Fruit fly (Drosophila melanogaster) whole organism, wandering third instar larva: ENCODE results near the gene Or10a.
A peak's percentile ranks its signal among the peaks of the same experiment; 100 is the strongest.

Experiments
- N ChIP-seq: fragments of >200 bp; optimal IDR thresholded peaks from 2 replicates; lab custom pipeline; 2018; ENCODE audit warnings: missing biosample characterization, missing external identifiers, missing genetic modification characterization
- Vsx2 ChIP-seq: fragments of 200-300, 225-300 bp; sonication (Bioruptor generic); optimal IDR thresholded peaks from 2 replicates; lab custom pipeline; 2018; ENCODE audit warnings: missing biosample characterization, missing genetic modification characterization; ENCODE audit not compliant: partially characterized antibody
- br ChIP-seq: fragments of 200-800 bp; sonication (Bioruptor generic); optimal IDR thresholded peaks from 2 replicates; lab custom pipeline; 2016; ENCODE audit warnings: missing biosample characterization, missing genetic modification characterization
- foxo ChIP-seq, 2 experiments: fragments of 200-800 bp; sonication (Bioruptor generic); optimal IDR thresholded peaks; 2 replicates in 1 of 2; 3 replicates in 1 of 2; lab custom pipeline; 2016 to 2017; ENCODE audit warnings: missing biosample characterization in 2 of 2, missing genetic modification characterization in 2 of 2
- fru ChIP-seq: fragments of 200-800 bp; sonication (Bioruptor generic); optimal IDR thresholded peaks from 3 replicates; lab custom pipeline; 2016; ENCODE audit warnings: missing biosample characterization, mild to moderate bottlenecking, missing genetic modification characterization
- lola ChIP-seq: fragments of >200 bp; optimal IDR thresholded peaks from 2 replicates; lab custom pipeline; 2017; ENCODE audit warnings: missing biosample characterization, missing genetic modification characterization
- pan ChIP-seq: fragments of >200 bp; optimal IDR thresholded peaks from 2 replicates; lab custom pipeline; 2017
- psq ChIP-seq: fragments of 200-800 bp; sonication (Bioruptor generic); optimal IDR thresholded peaks from 3 replicates; lab custom pipeline; 2017; ENCODE audit warnings: missing biosample characterization, mild to moderate bottlenecking, missing genetic modification characterization, moderate library complexity
- tai ChIP-seq: sonication (Bioruptor generic); optimal IDR thresholded peaks from 2 replicates; lab custom pipeline; 2016; ENCODE audit warnings: missing biosample characterization, missing genetic modification characterization
- usp ChIP-seq: fragments of >200 bp; optimal IDR thresholded peaks from 2 replicates; lab custom pipeline; 2017; ENCODE audit warnings: missing biosample characterization, missing genetic modification characterization

dm6 chrX:11390625-11391363 is 26.4 kb downstream of the Or10a start:
- TF ChIP-seq br (peak; percentile 35), usp (GFP tag; lab: Kevin White, UChicago) (no peak), fru (GFP tag; lab: Kevin White, UChicago) (peak; percentile 38), foxo (GFP tag; optimal IDR thresholded peaks at IDR 0.05; lab: Kevin White, UChicago) (peak in 1 of 2 experiments; percentile 59), tai (GFP tag; lab: Kevin White, UChicago) (peak; percentile 16), lola (GFP tag; lab: Kevin White, UChicago) (no peak), pan (lab: Kevin White, UChicago) (no peak), N (GFP tag; lab: Kevin White, UChicago) (no peak), Vsx2 (no peak), psq (GFP tag; lab: Kevin White, UChicago) (peak; percentile 25)
